Worm (Caenorhabditis elegans) whole organism, early embryonic: ENCODE results near the gene F38E1.10.

ENCODE experiments used
- B0310.2 ChIP-seq: sonication (generic microtip); optimal IDR thresholded peaks from 2 replicates; lab custom pipeline; 2016; ENCODE audit warnings: mild to moderate bottlenecking, missing genetic modification characterization, missing compliant biosample characterization
- F13C5.2 ChIP-seq: sonication (generic microtip); optimal IDR thresholded peaks from 2 replicates; lab custom pipeline; 2017; ENCODE audit warnings: mild to moderate bottlenecking, missing genetic modification characterization, inconsistent platforms, missing compliant biosample characterization
- aly-1 ChIP-seq: sonication (generic microtip); optimal IDR thresholded peaks from 2 replicates; lab custom pipeline; 2016; ENCODE audit warnings: missing genetic modification characterization, missing compliant biosample characterization
- ama-1 ChIP-seq: fragments of 150-350 bp; optimal IDR thresholded peaks from 2 replicates; lab custom pipeline; 2014
- ceh-13 ChIP-seq: fragments of 200-800 bp; sonication (Bioruptor generic); optimal IDR thresholded peaks from 2 replicates; lab custom pipeline; 2018; ENCODE audit warnings: mild to moderate bottlenecking, missing genetic modification characterization, missing compliant biosample characterization
- ceh-36 ChIP-seq: sonication (generic microtip); optimal IDR thresholded peaks from 2 replicates; lab custom pipeline; 2016; ENCODE audit warnings: missing genetic modification characterization, inconsistent platforms, missing compliant biosample characterization
- flt-1 ChIP-seq: fragments of 200-800 bp; sonication (Bioruptor generic); IDR thresholded peaks from 2 replicates; pipeline ENCODE4 v1.3.6; 2022; ENCODE audit warnings: missing genetic modification characterization, missing compliant biosample characterization
- hmbx-1 ChIP-seq: sonication (generic microtip); optimal IDR thresholded peaks from 2 replicates; lab custom pipeline; 2016; ENCODE audit warnings: mild to moderate bottlenecking, missing genetic modification characterization, missing compliant biosample characterization
- pes-1 ChIP-seq: fragments of 200-800 bp; sonication (Bioruptor generic); IDR thresholded peaks from 2 replicates; pipeline ENCODE4 v1.3.6; 2022; ENCODE audit warnings: missing genetic modification reagents, missing genetic modification characterization, missing compliant biosample characterization
- scrt-1 ChIP-seq: fragments of 200-800 bp; sonication (Bioruptor generic); IDR thresholded peaks from 2 replicates; pipeline ENCODE4 v1.3.6; 2022; ENCODE audit warnings: missing genetic modification characterization, missing compliant biosample characterization
- sea-1 ChIP-seq: fragments of 200-800 bp; sonication (Bioruptor generic); conservative IDR thresholded peaks from 2 replicates; pipeline ENCODE4 v1.3.6; 2022; ENCODE audit warnings: missing genetic modification characterization, missing compliant biosample characterization
- tbx-11 ChIP-seq: fragments of 200-800 bp; sonication (Bioruptor generic); IDR thresholded peaks from 2 replicates; pipeline ENCODE4 v1.3.6; 2022; ENCODE audit warnings: missing genetic modification characterization, missing compliant biosample characterization
- tbx-37 ChIP-seq: fragments of 200-800 bp; sonication (Bioruptor generic); conservative IDR thresholded peaks from 2 replicates; pipeline ENCODE4 v1.3.6; 2022; ENCODE audit warnings: missing genetic modification reagents, missing genetic modification characterization, missing compliant biosample characterization
- tra-4 ChIP-seq: sonication (generic microtip); optimal IDR thresholded peaks from 2 replicates; lab custom pipeline; 2017; ENCODE audit warnings: missing genetic modification characterization, missing compliant biosample characterization

ce11 chrV:8410406-8410805 is 35.1 kb upstream of the F38E1.10 start, which contains the start of gene F52E1.2:
- TF ChIP-seq ceh-13 (no peak), ama-1 (lab: Kevin White, UChicago) (no peak), pes-1 (GFP tag; lab: Robert Waterston, UW) (no peak), scrt-1 (no peak), hmbx-1 (tag; lab: Kevin White, UChicago) (no peak), B0310.2 (tag; lab: Kevin White, UChicago) (no peak), flt-1 (GFP tag; lab: Robert Waterston, UW) (no peak), tbx-37 (GFP tag; lab: Robert Waterston, UW) (no peak), sea-1 (GFP tag; lab: Robert Waterston, UW) (no peak), aly-1 (tag; lab: Kevin White, UChicago) (no peak), tra-4 (tag; lab: Kevin White, UChicago) (no peak), F13C5.2 (tag; lab: Kevin White, UChicago) (no peak), tbx-11 (GFP tag; lab: Robert Waterston, UW) (no peak), ceh-36 (tag; lab: Kevin White, UChicago) (no peak)
